Worm (Caenorhabditis elegans) whole organism, L1 larva: ENCODE measurements around the gene kvs-4.

ENCODE experiments used
- C16A3.4 ChIP-seq: fragments of 150-350 bp; optimal IDR thresholded peaks from 2 replicates; lab custom pipeline; 2014; ENCODE audit warnings: missing biosample characterization, missing genetic modification characterization
- Y116A8C.19 ChIP-seq: sonication (generic microtip); optimal IDR thresholded peaks from 2 replicates; lab custom pipeline; 2016; ENCODE audit warnings: missing compliant biosample characterization, missing genetic modification characterization, borderline replicate concordance
- aha-1 ChIP-seq: fragments of 150-350 bp; optimal IDR thresholded peaks from 2 replicates; lab custom pipeline; 2014; ENCODE audit warnings: missing biosample characterization, missing genetic modification characterization
- alr-1 ChIP-seq: fragments of 200-800 bp; sonication (Bioruptor generic); optimal IDR thresholded peaks from 2 replicates; lab custom pipeline; 2018; ENCODE audit warnings: borderline replicate concordance, mild to moderate bottlenecking, missing genetic modification characterization, missing compliant biosample characterization
- aly-2 ChIP-seq: fragments of 150-350 bp; optimal IDR thresholded peaks from 2 replicates; lab custom pipeline; 2014; ENCODE audit warnings: missing biosample characterization, missing genetic modification characterization
- ama-1 ChIP-seq: fragments of 150-350 bp; optimal IDR thresholded peaks from 2 replicates; lab custom pipeline; 2014
- ceh-63 ChIP-seq: fragments of 200-800 bp; sonication (Bioruptor generic); optimal IDR thresholded peaks from 2 replicates; lab custom pipeline; 2018; ENCODE audit warnings: mild to moderate bottlenecking, missing genetic modification characterization, missing compliant biosample characterization
- ceh-8 ChIP-seq: fragments of 200-800 bp; sonication (Bioruptor generic); optimal IDR thresholded peaks from 2 replicates; lab custom pipeline; 2018; ENCODE audit warnings: mild to moderate bottlenecking, missing genetic modification characterization, moderate library complexity, missing compliant biosample characterization
- ceh-90 ChIP-seq: sonication (generic microtip); optimal IDR thresholded peaks from 2 replicates; lab custom pipeline; 2016; ENCODE audit warnings: missing genetic modification characterization, missing compliant biosample characterization
- dpl-1 ChIP-seq, 3 experiments: fragments of 150-350 bp in 2 of 3; sonication (generic microtip) in 1 of 3; optimal IDR thresholded peaks; 2 replicates each; lab custom pipeline; 2014 to 2017; ENCODE audit warnings: missing biosample characterization in 3 of 3, missing genetic modification characterization in 3 of 3, missing genetic modification reagents in 3 of 3
- efl-1 ChIP-seq, 4 experiments: fragments of 150-350 bp; optimal IDR thresholded peaks in 3 of 4; peaks in 1 of 4; 1 replicate in 1 of 4; 2 replicates in 3 of 4; lab custom pipeline; 2014; ENCODE audit warnings: missing biosample characterization in 2 of 4, missing genetic modification characterization in 2 of 4, missing genetic modification reagents in 2 of 4
- efl-3 ChIP-seq: fragments of 200-800 bp; sonication (Bioruptor generic); optimal IDR thresholded peaks from 2 replicates; lab custom pipeline; 2018; ENCODE audit warnings: mild to moderate bottlenecking, missing genetic modification characterization, missing compliant biosample characterization
- egl-27 ChIP-seq, 2 experiments: fragments of 150-350 bp in 1 of 2; sonication (generic microtip); optimal IDR thresholded peaks; 3 replicates each; lab custom pipeline; 2017 to 2018; ENCODE audit warnings: missing biosample characterization in 2 of 2, missing genetic modification characterization in 2 of 2, missing genetic modification reagents in 2 of 2
- elt-2 ChIP-seq: sonication (generic microtip); optimal IDR thresholded peaks from 2 replicates; lab custom pipeline; 2016; ENCODE audit warnings: missing genetic modification characterization, mild to moderate bottlenecking, inconsistent platforms, missing compliant biosample characterization, missing genetic modification reagents
- fkh-4 ChIP-seq: sonication (generic microtip); optimal IDR thresholded peaks from 2 replicates; lab custom pipeline; 2016; ENCODE audit warnings: missing compliant biosample characterization, missing genetic modification characterization, borderline replicate concordance
- fkh-8 ChIP-seq: sonication (generic microtip); optimal IDR thresholded peaks from 2 replicates; lab custom pipeline; 2016; ENCODE audit warnings: mild to moderate bottlenecking, missing genetic modification characterization, missing compliant biosample characterization
- grh-1 ChIP-seq: fragments of 200-800 bp; sonication (Bioruptor generic); IDR thresholded peaks from 2 replicates; pipeline ENCODE4 v1.3.6; 2022; ENCODE audit warnings: missing genetic modification reagents, missing genetic modification characterization, missing compliant biosample characterization
- hlh-17 ChIP-seq: fragments of 200-800 bp; sonication (Bioruptor generic); optimal IDR thresholded peaks from 2 replicates; lab custom pipeline; 2018; ENCODE audit warnings: missing genetic modification characterization, mild to moderate bottlenecking, missing compliant biosample characterization, moderate library complexity, borderline replicate concordance
- irx-1 ChIP-seq: sonication (generic microtip); optimal IDR thresholded peaks from 2 replicates; lab custom pipeline; 2016; ENCODE audit warnings: missing genetic modification characterization, missing compliant biosample characterization
- jun-1 ChIP-seq: fragments of 150-350 bp; optimal IDR thresholded peaks from 2 replicates; lab custom pipeline; 2014; ENCODE audit warnings: missing biosample characterization, missing genetic modification reagents, missing genetic modification characterization
- lin-13 ChIP-seq: fragments of 150-350 bp; optimal IDR thresholded peaks from 2 replicates; lab custom pipeline; 2014; ENCODE audit warnings: missing biosample characterization, missing genetic modification reagents, missing genetic modification characterization
- lin-14 ChIP-seq: fragments of 200-800 bp; sonication (Bioruptor generic); optimal IDR thresholded peaks from 2 replicates; lab custom pipeline; 2018; ENCODE audit warnings: mild to moderate bottlenecking, missing genetic modification characterization, moderate library complexity, missing compliant biosample characterization
- lin-15B ChIP-seq: fragments of 150-350 bp; sonication (generic microtip); optimal IDR thresholded peaks from 3 replicates; lab custom pipeline; 2014; ENCODE audit warnings: missing biosample characterization, missing genetic modification characterization
- lin-39 ChIP-seq: fragments of 150-350 bp; optimal IDR thresholded peaks from 2 replicates; lab custom pipeline; 2014; ENCODE audit warnings: missing biosample characterization, missing genetic modification reagents, missing genetic modification characterization
- lsy-2 ChIP-seq, 2 experiments: fragments of 150-350 bp; optimal IDR thresholded peaks; 2 replicates each; lab custom pipeline; 2014; ENCODE audit warnings: missing biosample characterization in 2 of 2, missing genetic modification characterization in 2 of 2
- mef-2 ChIP-seq: fragments of 150-350 bp; optimal IDR thresholded peaks from 2 replicates; lab custom pipeline; 2014; ENCODE audit warnings: missing biosample characterization, missing genetic modification characterization
- mep-1 ChIP-seq: fragments of 150-350 bp; optimal IDR thresholded peaks from 2 replicates; lab custom pipeline; 2014; ENCODE audit warnings: missing biosample characterization, missing genetic modification characterization
- nhr-11 ChIP-seq: fragments of 150-350 bp; optimal IDR thresholded peaks from 2 replicates; lab custom pipeline; 2014; ENCODE audit warnings: missing biosample characterization, missing genetic modification characterization
- nhr-12 ChIP-seq: sonication (generic microtip); optimal IDR thresholded peaks from 2 replicates; lab custom pipeline; 2017; ENCODE audit warnings: missing biosample characterization, missing genetic modification characterization
- nhr-20 ChIP-seq: sonication (generic microtip); optimal IDR thresholded peaks from 2 replicates; lab custom pipeline; 2016; ENCODE audit warnings: mild to moderate bottlenecking, missing genetic modification characterization, missing compliant biosample characterization
- nhr-237 ChIP-seq: fragments of 150-350 bp; optimal IDR thresholded peaks from 2 replicates; lab custom pipeline; 2014; ENCODE audit warnings: missing biosample characterization, missing genetic modification characterization
- nhr-71 ChIP-seq: sonication (generic microtip); optimal IDR thresholded peaks from 2 replicates; lab custom pipeline; 2016; ENCODE audit warnings: mild to moderate bottlenecking, missing genetic modification characterization, moderate library complexity, missing compliant biosample characterization
- nhr-77 ChIP-seq: fragments of 150-350 bp; optimal IDR thresholded peaks from 2 replicates; lab custom pipeline; 2014; ENCODE audit warnings: missing biosample characterization, missing genetic modification characterization
- nhr-84 ChIP-seq: sonication (generic microtip); optimal IDR thresholded peaks from 2 replicates; lab custom pipeline; 2017; ENCODE audit warnings: missing biosample characterization, missing genetic modification characterization
- nhr-85 ChIP-seq: sonication (generic microtip); peaks from one replicate; lab custom pipeline; 2016; ENCODE audit warnings: missing genetic modification characterization, inconsistent platforms, missing compliant biosample characterization
- nhr-90 ChIP-seq: sonication (generic microtip); optimal IDR thresholded peaks from 2 replicates; lab custom pipeline; 2016; ENCODE audit warnings: mild to moderate bottlenecking, missing genetic modification characterization, missing compliant biosample characterization; ENCODE audit not compliant: poor library complexity
- pag-3 ChIP-seq: sonication (generic microtip); optimal IDR thresholded peaks from 2 replicates; lab custom pipeline; 2017; ENCODE audit warnings: missing genetic modification characterization, mild to moderate bottlenecking, missing compliant biosample characterization, antibody characterized with exemption, borderline replicate concordance; ENCODE audit not compliant: insufficient read depth
- pax-3 ChIP-seq: fragments of 200-800 bp; sonication (Bioruptor generic); optimal IDR thresholded peaks from 2 replicates; lab custom pipeline; 2018; ENCODE audit warnings: mild to moderate bottlenecking, missing genetic modification characterization, moderate library complexity, missing compliant biosample characterization
- pqm-1 ChIP-seq: sonication (generic microtip); optimal IDR thresholded peaks from 3 replicates; lab custom pipeline; 2017; ENCODE audit warnings: missing biosample characterization, missing genetic modification characterization
- rnt-1 ChIP-seq: sonication (generic microtip); optimal IDR thresholded peaks from 2 replicates; lab custom pipeline; 2016; ENCODE audit warnings: mild to moderate bottlenecking, missing genetic modification characterization, moderate library complexity, missing compliant biosample characterization
- skn-1 ChIP-seq: fragments of 150-350 bp; optimal IDR thresholded peaks from 2 replicates; lab custom pipeline; 2014; ENCODE audit warnings: missing biosample characterization, missing genetic modification characterization
- snpc-4 ChIP-seq: fragments of 150-350 bp; optimal IDR thresholded peaks from 2 replicates; lab custom pipeline; 2014; ENCODE audit warnings: missing biosample characterization, missing genetic modification characterization
- snu-23 ChIP-seq: sonication (generic microtip); optimal IDR thresholded peaks from 2 replicates; lab custom pipeline; 2016; ENCODE audit warnings: missing genetic modification characterization, missing compliant biosample characterization
- sox-4 ChIP-seq: sonication (generic microtip); optimal IDR thresholded peaks from 2 replicates; lab custom pipeline; 2016; ENCODE audit warnings: missing genetic modification characterization, missing compliant biosample characterization
- sptf-1 ChIP-seq: fragments of 150-350 bp; optimal IDR thresholded peaks from 2 replicates; lab custom pipeline; 2014; ENCODE audit warnings: missing biosample characterization, missing genetic modification characterization
- tbx-2 ChIP-seq: sonication (generic microtip); optimal IDR thresholded peaks from 2 replicates; lab custom pipeline; 2016; ENCODE audit warnings: missing genetic modification characterization, missing compliant biosample characterization
- unc-130 ChIP-seq: fragments of 150-350 bp; optimal IDR thresholded peaks from 2 replicates; lab custom pipeline; 2017; ENCODE audit warnings: missing biosample characterization, missing genetic modification characterization, inconsistent platforms
- unc-30 ChIP-seq: sonication (generic microtip); optimal IDR thresholded peaks from 2 replicates; lab custom pipeline; 2017; ENCODE audit warnings: missing biosample characterization, missing genetic modification characterization
- unc-62 ChIP-seq: fragments of 150-350 bp; optimal IDR thresholded peaks from 2 replicates; lab custom pipeline; 2014; ENCODE audit warnings: missing biosample characterization, missing genetic modification reagents, missing genetic modification characterization
- unc-86 ChIP-seq: sonication (generic microtip); optimal IDR thresholded peaks from 2 replicates; lab custom pipeline; 2016; ENCODE audit warnings: missing genetic modification characterization, missing compliant biosample characterization
- unc-98 ChIP-seq: fragments of 200-800 bp; sonication (Bioruptor generic); IDR thresholded peaks from 2 replicates; pipeline ENCODE4 v1.3.6; 2022; ENCODE audit warnings: missing genetic modification characterization, missing compliant biosample characterization
- zag-1 ChIP-seq: fragments of 150-350 bp; optimal IDR thresholded peaks from 2 replicates; lab custom pipeline; 2014; ENCODE audit warnings: missing biosample characterization, missing genetic modification characterization
- ztf-11 ChIP-seq, 2 experiments: sonication (generic microtip); optimal IDR thresholded peaks; 2 replicates each; lab custom pipeline; 2016 to 2017; ENCODE audit warnings: missing genetic modification characterization in 2 of 2, missing biosample characterization in 1 of 2, missing compliant biosample characterization in 1 of 2

The kvs-4 gene

ce11 chrIII:11066691-11067090 lies 54.3 kb downstream of the kvs-4 start (continued):
- TF ChIP-seq lin-39 (peak; percentile 81), C16A3.4 (tag; lab: Kevin White, UChicago) (peak; percentile 81), elt-2 (peak; percentile 47), unc-30 (tag; lab: Kevin White, UChicago) (no peak), nhr-20 (tag; lab: Kevin White, UChicago) (peak; percentile 79), lin-15B (tag; lab: Kevin White, UChicago) (no peak), fkh-8 (tag; lab: Kevin White, UChicago) (peak; percentile 61), ama-1 (lab: Kevin White, UChicago) (no peak), nhr-85 (tag; lab: Kevin White, UChicago) (peak; percentile 90), tbx-2 (tag; lab: Kevin White, UChicago) (peak; percentile 88), nhr-84 (no peak), sox-4 (peak; percentile 50), Y116A8C.19 (tag; lab: Kevin White, UChicago) (no peak), aha-1 (peak; percentile 39), unc-98 (GFP tag; lab: Robert Waterston, UW) (peak; percentile 69), pax-3 (tag; lab: Kevin White, UChicago) (no peak), unc-62 (GFP tag; lab: Kevin White, UChicago) (no peak), ztf-11 (tag; optimal IDR thresholded peaks at IDR 0.05; lab: Kevin White, UChicago) (peak in 1 of 2 experiments; percentile 57), nhr-12 (tag; lab: Kevin White, UChicago) (no peak), nhr-71 (tag; lab: Kevin White, UChicago) (peak; percentile 90), snpc-4 (tag; lab: Kevin White, UChicago) (peak; percentile 68), rnt-1 (tag; lab: Kevin White, UChicago) (peak; percentile 95), skn-1 (tag; lab: Kevin White, UChicago) (peak; percentile 79), pqm-1 (tag; lab: Kevin White, UChicago) (no peak), nhr-90 (tag; lab: Kevin White, UChicago) (peak; percentile 93), alr-1 (no peak), mef-2 (peak; percentile 49), unc-86 (tag; lab: Kevin White, UChicago) (peak; percentile 71), lin-13 (GFP tag; lab: Kevin White, UChicago) (peak; percentile 71), fkh-4 (tag; lab: Kevin White, UChicago) (peak; percentile 53), ceh-63 (peak; percentile 19), zag-1 (tag; lab: Kevin White, UChicago) (no peak), aly-2 (tag; lab: Kevin White, UChicago) (peak; percentile 68), efl-3 (no peak), hlh-17 (GFP tag; lab: Kevin White, UChicago) (no peak), dpl-1 (GFP tag; optimal IDR thresholded peaks at IDR 0.05; lab: Kevin White, UChicago) (peak; percentile 58 to 78 (median 77)), nhr-77 (tag; lab: Kevin White, UChicago) (peak; percentile 25), pag-3 (tag; lab: Kevin White, UChicago) (no peak), nhr-237 (tag; lab: Kevin White, UChicago) (no peak), efl-1 (optimal IDR thresholded peaks at IDR 0.05; lab: Kevin White, UChicago) (peak; percentile 63 to 82), efl-1 (GFP tag; optimal IDR thresholded peaks at IDR 0.05 in 1 of 2; lab: Kevin White, UChicago) (peak; percentile 75 to 98), irx-1 (tag; lab: Kevin White, UChicago) (peak; percentile 87), lsy-2 (tag; optimal IDR thresholded peaks at IDR 0.05; lab: Kevin White, UChicago) (peak; percentile 75 to 84), grh-1 (peak; percentile 61), unc-130 (tag; lab: Kevin White, UChicago) (peak; percentile 79), sptf-1 (tag; lab: Kevin White, UChicago) (no peak), snu-23 (peak; percentile 90), nhr-11 (no peak), ceh-8 (GFP tag; lab: Kevin White, UChicago) (peak; percentile 59), ceh-90 (tag; lab: Kevin White, UChicago) (no peak), mep-1 (tag; lab: Kevin White, UChicago) (peak; percentile 77), egl-27 (tag; optimal IDR thresholded peaks at IDR 0.05; lab: Kevin White, UChicago) (no peak), lin-14 (GFP tag; lab: Kevin White, UChicago) (no peak), jun-1 (tag; lab: Kevin White, UChicago) (peak; percentile 89)
